Worm (Caenorhabditis elegans): Measurements from ENCODE around the gene C47D12.2.

C47D12.2 gene

DNA sequence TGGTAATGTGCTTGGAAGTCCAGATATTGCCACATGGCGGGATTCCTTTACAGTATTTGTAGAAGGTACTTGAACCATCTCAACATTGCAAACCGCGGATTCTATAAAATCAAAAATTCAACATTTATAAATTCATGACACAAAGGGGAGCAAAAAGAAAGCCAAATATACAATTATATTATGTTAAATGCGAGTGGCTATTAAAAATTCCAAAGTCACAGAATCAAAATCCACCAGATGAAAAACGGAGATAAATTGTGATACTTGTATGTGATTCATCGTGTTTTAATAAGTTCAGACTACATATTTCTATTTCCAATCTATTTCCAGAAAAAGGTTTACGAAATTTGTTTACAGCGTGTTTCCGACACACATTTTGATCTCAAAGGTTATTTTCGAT lies 42.6 kb upstream of the C47D12.2 start, which contains the start of gene din-1:
Gene din-1, minus strand, starts transcription at position 101 of the 400 bp plus-strand sequence.
- TF ChIP-seq unc-86 (tag; optimal IDR thresholded peaks at IDR 0.05) (no peak), pag-3 (tag; optimal IDR thresholded peaks at IDR 0.05; ENCODE audit: borderline replicate concordance, insufficient read depth) (no peak)

DNA sequence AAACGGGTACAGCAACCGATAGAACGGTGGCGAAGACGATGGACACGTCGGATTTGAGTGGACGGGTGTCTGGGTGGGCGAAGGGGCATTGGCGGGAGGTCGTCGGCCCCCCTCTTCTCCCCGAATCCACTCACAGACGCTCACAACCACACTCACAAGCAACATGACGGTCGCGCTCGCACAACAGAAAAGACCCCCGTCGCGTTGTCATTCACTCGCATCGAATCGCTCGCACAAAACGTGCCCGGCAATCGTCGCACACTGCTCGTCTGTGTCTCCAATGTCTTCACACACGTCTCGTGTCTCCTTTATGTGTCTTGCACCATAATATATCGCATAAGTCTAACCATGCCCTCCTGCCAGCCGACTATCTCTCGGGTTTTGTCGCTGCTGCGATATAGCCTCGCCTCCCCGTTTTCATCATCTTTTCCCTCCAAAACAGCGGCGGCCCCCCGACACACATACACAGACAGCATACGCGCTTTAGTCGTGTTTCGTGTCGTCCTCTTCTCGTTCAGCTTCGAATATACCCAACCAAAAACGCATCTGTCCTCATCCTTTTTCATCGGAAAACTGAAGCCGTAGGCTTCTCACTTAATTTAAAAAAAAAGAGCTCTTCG lies 41.9 kb upstream of the C47D12.2 start:
- TF ChIP-seq C04F5.9 (tag; optimal IDR thresholded peaks at IDR 0.05), result no peak
- TF ChIP-seq mef-2 (tag; optimal IDR thresholded peaks at IDR 0.05), result peak; percentile 83
- TF ChIP-seq pag-3 (tag; optimal IDR thresholded peaks at IDR 0.05; ENCODE audit: borderline replicate concordance, insufficient read depth), result no peak
- peak; percentile 84 for TF ChIP-seq nhr-77 (tag; optimal IDR thresholded peaks at IDR 0.05)
- no peak for TF ChIP-seq vab-15 (tag; optimal IDR thresholded peaks at IDR 0.05)
- TF ChIP-seq ceh-82 (tag; optimal IDR thresholded peaks at IDR 0.05), result peak; percentile 67 to 85 (median 73)
- peak in 1 of 2 experiments; percentile 97 for TF ChIP-seq mdl-1 (tag; optimal IDR thresholded peaks at IDR 0.05)
- peak; percentile 71 to 86 for TF ChIP-seq lsy-2 (tag; optimal IDR thresholded peaks at IDR 0.05)
- TF ChIP-seq ces-1 (GFP tag; optimal IDR thresholded peaks at IDR 0.05), result no peak
- peak; percentile 73 for TF ChIP-seq mep-1 (tag; optimal IDR thresholded peaks at IDR 0.05)
- no peak for TF ChIP-seq hpl-2 (GFP tag; optimal IDR thresholded peaks at IDR 0.05)
- peak in 4 of 6 experiments; percentile 9 to 60 (median 28) for TF ChIP-seq elt-3 (tag; optimal IDR thresholded peaks at IDR 0.05)
- TF ChIP-seq mab-9 (GFP tag; IDR thresholded peaks at IDR 0.05), result peak; percentile 60; the same call in 1 of the 2 replicates
- peak; percentile 66 for TF ChIP-seq dsc-1 (tag; optimal IDR thresholded peaks at IDR 0.05)
- peak; percentile 87 for TF ChIP-seq nhr-47 (tag; optimal IDR thresholded peaks at IDR 0.05)
- no peak for TF ChIP-seq pqm-1 (tag; optimal IDR thresholded peaks at IDR 0.05)
- peak; percentile 34 for TF ChIP-seq elt-2 (tag; optimal IDR thresholded peaks at IDR 0.05)
- TF ChIP-seq nhr-11 (tag; optimal IDR thresholded peaks at IDR 0.05), result peak; percentile 58
- peak; percentile 92 for TF ChIP-seq nhr-20 (tag; optimal IDR thresholded peaks at IDR 0.05)
- TF ChIP-seq lin-14 (GFP tag; optimal IDR thresholded peaks at IDR 0.05), result peak; percentile 98
- no peak for TF ChIP-seq hlh-17 (GFP tag; optimal IDR thresholded peaks at IDR 0.05; ENCODE audit: borderline replicate concordance)
- peak; percentile 89 for TF ChIP-seq xbp-1 (tag; optimal IDR thresholded peaks at IDR 0.05)
- peak; percentile 95 for TF ChIP-seq nhr-71 (tag; optimal IDR thresholded peaks at IDR 0.05)
- peak; percentile 84 for TF ChIP-seq nhr-19 (GFP tag; conservative IDR thresholded peaks at IDR 0.05)
- TF ChIP-seq swsn-7 (tag; optimal IDR thresholded peaks at IDR 0.05), result peak; percentile 89
- peak; percentile 68 for TF ChIP-seq C16A3.4 (tag; optimal IDR thresholded peaks at IDR 0.05)
- TF ChIP-seq nhr-84 (tag; optimal IDR thresholded peaks at IDR 0.05), result no peak
- TF ChIP-seq nhr-76 (tag; optimal IDR thresholded peaks at IDR 0.05), result no peak
- TF ChIP-seq lin-15B (tag; optimal IDR thresholded peaks at IDR 0.05), result no peak
- peak; percentile 9 for TF ChIP-seq F16B12.6 (tag; optimal IDR thresholded peaks at IDR 0.05)
- peak; percentile 75 for TF ChIP-seq isw-1 (GFP tag; IDR thresholded peaks at IDR 0.05)
- TF ChIP-seq ztf-11 (tag; optimal IDR thresholded peaks at IDR 0.05), result peak in 1 of 2 experiments; percentile 58
- no peak for TF ChIP-seq Y116A8C.19 (tag; optimal IDR thresholded peaks at IDR 0.05; ENCODE audit: borderline replicate concordance)
- peak; percentile 23 for TF ChIP-seq efl-3 (GFP tag; optimal IDR thresholded peaks at IDR 0.05)
- peak; percentile 77 to 92 for TF ChIP-seq efl-1 (optimal IDR thresholded peaks at IDR 0.05)
- TF ChIP-seq efl-1 (GFP tag; optimal IDR thresholded peaks at IDR 0.05 in 1 of 2), result peak; percentile 52 to 92
- TF ChIP-seq jun-1 (tag; optimal IDR thresholded peaks at IDR 0.05), result peak; percentile 92
- TF ChIP-seq blmp-1 (tag; optimal IDR thresholded peaks at IDR 0.05), result peak; percentile 67
- peak; percentile 41 for TF ChIP-seq nhr-237 (tag; optimal IDR thresholded peaks at IDR 0.05)
- no peak for TF ChIP-seq ama-1 (optimal IDR thresholded peaks at IDR 0.05)
- peak; percentile 88 for TF ChIP-seq ztf-4 (tag; optimal IDR thresholded peaks at IDR 0.05)
- peak; percentile 82 for TF ChIP-seq lin-13 (GFP tag; optimal IDR thresholded peaks at IDR 0.05)
- TF ChIP-seq pax-3 (tag; optimal IDR thresholded peaks at IDR 0.05), result peak; percentile 68
- TF ChIP-seq ceh-8 (GFP tag; optimal IDR thresholded peaks at IDR 0.05), result peak; percentile 53
- no peak for TF ChIP-seq sox-4 (tag; optimal IDR thresholded peaks at IDR 0.05)
- TF ChIP-seq nhr-28 (tag; optimal IDR thresholded peaks at IDR 0.05), result no peak
- TF ChIP-seq nhr-90 (tag; optimal IDR thresholded peaks at IDR 0.05; ENCODE audit: poor library complexity), result peak; percentile 83
- no peak for TF ChIP-seq nhr-12 (tag; optimal IDR thresholded peaks at IDR 0.05)
